Fruit fly (Drosophila melanogaster): ENCODE data around the gene Sas10.

Sas10 gene

dm6 chrX:5357035-5357434, 39.8 kb downstream of the Sas10 start (continued):
- TF ChIP-seq CG2678 (tag; optimal IDR thresholded peaks at IDR 0.05) (peak; percentile 24), Ptx1 (GFP tag; IDR thresholded peaks at IDR 0.05) (peak; percentile 47), en (GFP tag; optimal IDR thresholded peaks at IDR 0.05) (no peak), CG6854 (GFP tag; optimal IDR thresholded peaks at IDR 0.05) (no peak), Atf6 (GFP tag; IDR thresholded peaks at IDR 0.05) (no peak), CG42726 (GFP tag; IDR thresholded peaks at IDR 0.05; ENCODE audit: partially characterized antibody) (no peak), luna (GFP tag; optimal IDR thresholded peaks at IDR 0.05) (no peak), ranshi (GFP tag; IDR thresholded peaks at IDR 0.05) (0 out of 2 replicates have a peak, but pooled peaks have one; percentile 10), CG16863 (GFP tag; optimal IDR thresholded peaks at IDR 0.05) (no peak), fd3F (GFP tag; optimal IDR thresholded peaks at IDR 0.05) (no peak), CG17912 (GFP tag; optimal IDR thresholded peaks at IDR 0.05) (no peak), shn (GFP tag; optimal IDR thresholded peaks at IDR 0.05) (no peak), CoRest (tag; optimal IDR thresholded peaks at IDR 0.05) (no peak), Aef1 (GFP tag; IDR thresholded peaks at IDR 0.05) (peak; percentile 20; the same call in 1 of the 3 replicates), CG10147 (GFP tag; optimal IDR thresholded peaks at IDR 0.05) (no peak), salm (tag; optimal IDR thresholded peaks at IDR 0.05) (no peak), Nf-YC (tag; optimal IDR thresholded peaks at IDR 0.05) (no peak), Ssrp (tag; optimal IDR thresholded peaks at IDR 0.05) (no peak), wek (GFP tag; optimal IDR thresholded peaks at IDR 0.05) (no peak), Atf-2 (GFP tag; optimal IDR thresholded peaks at IDR 0.05) (no peak), CG1024 (GFP tag; IDR thresholded peaks at IDR 0.05) (no peak), otp (GFP tag; IDR thresholded peaks at IDR 0.05) (no peak), Dref (GFP tag; IDR thresholded peaks at IDR 0.05) (no peak), row (GFP tag; IDR thresholded peaks at IDR 0.05) (peak; percentile 57; the same call in 2 of the 3 replicates), Dad (GFP tag; optimal IDR thresholded peaks at IDR 0.05) (no peak), dati (GFP tag; IDR thresholded peaks at IDR 0.05) (no peak), pzg (GFP tag; optimal IDR thresholded peaks at IDR 0.05) (no peak), ken (GFP tag; IDR thresholded peaks at IDR 0.05) (no peak), CG12391 (tag; optimal IDR thresholded peaks at IDR 0.05) (no peak), nerfin-2 (GFP tag; IDR thresholded peaks at IDR 0.05; ENCODE audit: partially characterized antibody) (no peak), ab (GFP tag; optimal IDR thresholded peaks at IDR 0.05) (no peak), D19A (tag; optimal IDR thresholded peaks at IDR 0.05) (no peak), Asciz (GFP tag; optimal IDR thresholded peaks at IDR 0.05) (no peak), crp (GFP tag; optimal IDR thresholded peaks at IDR 0.05) (no peak), bigmax (GFP tag; optimal IDR thresholded peaks at IDR 0.05) (no peak), CG9932 (GFP tag; IDR thresholded peaks at IDR 0.05) (peak; percentile 30; the same call in 1 of the 2 replicates), ac (GFP tag; optimal IDR thresholded peaks at IDR 0.05) (no peak), CG30020 (tag; optimal IDR thresholded peaks at IDR 0.05) (no peak), bbx (GFP tag; IDR thresholded peaks at IDR 0.05; ENCODE audit: partially characterized antibody) (no peak), corto (GFP tag; optimal IDR thresholded peaks at IDR 0.05) (no peak), ash1 (GFP tag; optimal IDR thresholded peaks at IDR 0.05) (no peak), D19B (GFP tag; optimal IDR thresholded peaks at IDR 0.05) (peak; percentile 28), Antp (GFP tag; optimal IDR thresholded peaks at IDR 0.05) (no peak), Hand (GFP tag; optimal IDR thresholded peaks at IDR 0.05) (no peak), Chrac-16 (GFP tag; optimal IDR thresholded peaks at IDR 0.05) (no peak), CG10321 (GFP tag; IDR thresholded peaks at IDR 0.05) (no peak), CG2889 (GFP tag; IDR thresholded peaks at IDR 0.05) (no peak), Fer2 (tag; optimal IDR thresholded peaks at IDR 0.05) (no peak), Gsc (GFP tag; IDR thresholded peaks at IDR 0.05) (no peak), CG2116 (GFP tag; optimal IDR thresholded peaks at IDR 0.05) (no peak), chif (GFP tag; optimal IDR thresholded peaks at IDR 0.05) (no peak), tgo (GFP tag; IDR thresholded peaks at IDR 0.05) (no peak; the same call in 2 of the 3 replicates)

Measured in whole organism, embryonic.